Fruit fly (Drosophila melanogaster) whole organism, adult: ENCODE measurements around the gene CG43346.

Experiments used
- CG11617 ChIP-seq: fragments of 200-800 bp; sonication (Bioruptor generic); optimal IDR thresholded peaks from 2 replicates; lab custom pipeline; 2017; ENCODE audit warnings: mild to moderate bottlenecking, missing biosample characterization, missing genetic modification reagents, missing genetic modification characterization
- CG12768 ChIP-seq: fragments of 200-800 bp; sonication (Bioruptor generic); optimal IDR thresholded peaks from 2 replicates; lab custom pipeline; 2017; ENCODE audit warnings: missing biosample characterization, missing genetic modification characterization, mild to moderate bottlenecking, moderate library complexity, missing genetic modification reagents
- CG14711 ChIP-seq: fragments of 200-800 bp; sonication (Bioruptor generic); optimal IDR thresholded peaks from 2 replicates; lab custom pipeline; 2018; ENCODE audit warnings: missing biosample characterization, mild to moderate bottlenecking, missing genetic modification characterization, moderate library complexity
- CG1620 ChIP-seq: fragments of 200-800 bp; sonication (Bioruptor generic); optimal IDR thresholded peaks from 2 replicates; lab custom pipeline; 2016; ENCODE audit warnings: missing biosample characterization, missing genetic modification characterization
- CG33017 ChIP-seq: fragments of 200-800 bp; sonication (Bioruptor generic); optimal IDR thresholded peaks from 2 replicates; lab custom pipeline; 2018; ENCODE audit warnings: missing biosample characterization, mild to moderate bottlenecking, missing genetic modification characterization, moderate library complexity
- CG5204 ChIP-seq: fragments of 200-800 bp; sonication (Bioruptor generic); optimal IDR thresholded peaks from 2 replicates; lab custom pipeline; 2016; ENCODE audit warnings: missing biosample characterization, missing genetic modification characterization
- CG7045 ChIP-seq: fragments of 200-800 bp; sonication (Bioruptor generic); optimal IDR thresholded peaks from 2 replicates; lab custom pipeline; 2017; ENCODE audit warnings: missing biosample characterization, mild to moderate bottlenecking, missing genetic modification characterization
- CG7101 ChIP-seq: fragments of 200-800 bp; sonication (Bioruptor generic); optimal IDR thresholded peaks from 2 replicates; lab custom pipeline; 2018; ENCODE audit warnings: missing biosample characterization, mild to moderate bottlenecking, missing genetic modification characterization, moderate library complexity
- Clk ChIP-seq: fragments of 200-800 bp; sonication (Bioruptor generic); optimal IDR thresholded peaks from 2 replicates; lab custom pipeline; 2017; ENCODE audit warnings: missing biosample characterization, missing genetic modification characterization
- Crg-1 ChIP-seq: fragments of 200-800 bp; sonication (Bioruptor generic); optimal IDR thresholded peaks from 2 replicates; lab custom pipeline; 2016; ENCODE audit warnings: missing biosample characterization, missing genetic modification characterization
- Hr96 ChIP-seq: fragments of 200-800 bp; sonication (Bioruptor generic); optimal IDR thresholded peaks from 2 replicates; lab custom pipeline; 2016; ENCODE audit warnings: missing biosample characterization, missing genetic modification characterization
- Mnt ChIP-seq: fragments of 200-800 bp; sonication (Bioruptor generic); optimal IDR thresholded peaks from 2 replicates; lab custom pipeline; 2016; ENCODE audit warnings: missing biosample characterization, mild to moderate bottlenecking, missing genetic modification characterization
- bab1 ChIP-seq: fragments of 200-800 bp; sonication (Bioruptor generic); optimal IDR thresholded peaks from 3 replicates; lab custom pipeline; 2019; ENCODE audit warnings: missing biosample characterization, mild to moderate bottlenecking, missing genetic modification characterization, moderate library complexity
- cic ChIP-seq: fragments of 200-800 bp; sonication (Bioruptor generic); optimal IDR thresholded peaks from 2 replicates; lab custom pipeline; 2017; ENCODE audit warnings: missing biosample characterization, mild to moderate bottlenecking, missing genetic modification characterization, moderate library complexity
- cnc ChIP-seq, 2 experiments: fragments of >200 bp; optimal IDR thresholded peaks; 2 replicates each; lab custom pipeline; 2017
- kay ChIP-seq: fragments of 200-800 bp; sonication (Bioruptor generic); peaks from one replicate; lab custom pipeline; 2016; ENCODE audit warnings: missing biosample characterization, missing genetic modification characterization, borderline replicate concordance
- ovo ChIP-seq: fragments of 200-800 bp; sonication (Bioruptor generic); optimal IDR thresholded peaks from 2 replicates; lab custom pipeline; 2016; ENCODE audit warnings: missing biosample characterization, missing genetic modification characterization
- pad ChIP-seq: fragments of 200-800 bp; sonication (Bioruptor generic); optimal IDR thresholded peaks from 3 replicates; lab custom pipeline; 2017; ENCODE audit warnings: missing biosample characterization, missing genetic modification characterization, mild to moderate bottlenecking, moderate library complexity, missing genetic modification reagents
- tj ChIP-seq: fragments of 200-800 bp; sonication (Bioruptor generic); optimal IDR thresholded peaks from 3 replicates; lab custom pipeline; 2017; ENCODE audit warnings: missing biosample characterization, mild to moderate bottlenecking, missing genetic modification characterization, moderate library complexity
- toe ChIP-seq: fragments of 200-800 bp; sonication (Bioruptor generic); optimal IDR thresholded peaks from 2 replicates; lab custom pipeline; 2016; ENCODE audit warnings: missing biosample characterization, missing genetic modification characterization

CG43346 gene

dm6 chr2L:21198633-21199264 is 30.4 kb upstream of the CG43346 start, which contains the start of gene Ret:
Ret (minus strand) TSS chr2L:21198762.
- TF ChIP-seq CG7101 (tag; lab: Kevin White, UChicago) (no peak), CG5204 (GFP tag; lab: Kevin White, UChicago) (no peak), Clk (no peak), Mnt (GFP tag; lab: Kevin White, UChicago) (no peak), toe (no peak), CG14711 (tag; lab: Kevin White, UChicago) (no peak), ovo (GFP tag; lab: Kevin White, UChicago) (no peak), CG1620 (GFP tag; lab: Kevin White, UChicago) (no peak), cic (GFP tag; lab: Kevin White, UChicago) (no peak), CG11617 (GFP tag; lab: Kevin White, UChicago) (no peak), bab1 (no peak), pad (GFP tag; lab: Kevin White, UChicago) (no peak), kay (GFP tag; lab: Kevin White, UChicago) (no peak)

dm6 chr2L:21197178-21197577 is 28.8 kb upstream of the CG43346 start:
- TF ChIP-seq Mnt (GFP tag; lab: Kevin White, UChicago) (no peak), Crg-1 (GFP tag; lab: Kevin White, UChicago) (no peak), tj (GFP tag; lab: Kevin White, UChicago) (no peak), kay (GFP tag; lab: Kevin White, UChicago) (no peak), ovo (GFP tag; lab: Kevin White, UChicago) (no peak)

dm6 chr2L:21196511-21196910 is 28.1 kb upstream of the CG43346 start:
- TF ChIP-seq tj (GFP tag; lab: Kevin White, UChicago) (no peak), toe (no peak), Clk (no peak), CG33017 (no peak), Crg-1 (GFP tag; lab: Kevin White, UChicago) (no peak), CG7101 (tag; lab: Kevin White, UChicago) (no peak), cnc (optimal IDR thresholded peaks at IDR 0.05; lab: Kevin White, UChicago) (no peak), ovo (GFP tag; lab: Kevin White, UChicago) (no peak), CG14711 (tag; lab: Kevin White, UChicago) (no peak), CG5204 (GFP tag; lab: Kevin White, UChicago) (no peak), kay (GFP tag; lab: Kevin White, UChicago) (no peak), bab1 (no peak), CG7045 (GFP tag; lab: Kevin White, UChicago) (no peak), Mnt (GFP tag; lab: Kevin White, UChicago) (no peak), pad (GFP tag; lab: Kevin White, UChicago) (no peak)

dm6 chr2L:21195331-21195730 is 26.9 kb upstream of the CG43346 start:
- no peak for TF ChIP-seq Hr96
- no peak for TF ChIP-seq CG12768 (GFP tag; lab: Kevin White, UChicago)
- TF ChIP-seq ovo (GFP tag; lab: Kevin White, UChicago), result no peak
- no peak for TF ChIP-seq CG7045 (GFP tag; lab: Kevin White, UChicago)
- TF ChIP-seq CG14711 (tag; lab: Kevin White, UChicago), result no peak
- TF ChIP-seq CG33017, result no peak
- no peak for TF ChIP-seq CG1620 (GFP tag; lab: Kevin White, UChicago)

dm6 chr2L:21189273-21189781 is 20.9 kb upstream of the CG43346 start:
- no peak for TF ChIP-seq CG14711 (tag; lab: Kevin White, UChicago)
- TF ChIP-seq tj (GFP tag; lab: Kevin White, UChicago), result no peak
- no peak for TF ChIP-seq CG11617 (GFP tag; lab: Kevin White, UChicago)
- no peak for TF ChIP-seq bab1

- TF ChIP-seq CG33017, result no peak
- TF ChIP-seq pad (GFP tag; lab: Kevin White, UChicago), result no peak
- TF ChIP-seq Clk, result no peak
- TF ChIP-seq Hr96, result no peak
- no peak for TF ChIP-seq Mnt (GFP tag; lab: Kevin White, UChicago)
- no peak for TF ChIP-seq toe
- no peak for TF ChIP-seq CG11617 (GFP tag; lab: Kevin White, UChicago)
- no peak for TF ChIP-seq ovo (GFP tag; lab: Kevin White, UChicago)
- no peak for TF ChIP-seq kay (GFP tag; lab: Kevin White, UChicago)
Measured at dm6 chr2L:21187753-21188152, 19.4 kb upstream of the CG43346 start.

dm6 chr2L:21179615-21180031 is 11.2 kb upstream of the CG43346 start, which contains the start of the genes bur and Mcm10:
bur (minus strand) TSS chr2L:21179683.
Mcm10 (plus strand) TSS chr2L:21179933.
- TF ChIP-seq kay (GFP tag; lab: Kevin White, UChicago) (no peak), pad (GFP tag; lab: Kevin White, UChicago) (peak; percentile 2), CG14711 (tag; lab: Kevin White, UChicago) (peak; percentile 27), CG7101 (tag; lab: Kevin White, UChicago) (peak; percentile 42)
